Worm (Caenorhabditis elegans): Measurements from ENCODE around the gene mig-32.

Gene mig-32

ce11 chrIV:12044844-12045738 lies 46.9 kb downstream of the mig-32 start (continued):
- TF ChIP-seq nhr-23 (tag; optimal IDR thresholded peaks at IDR 0.05) = no peak
- no peak for TF ChIP-seq ztf-11 (tag; optimal IDR thresholded peaks at IDR 0.05)
- TF ChIP-seq unc-39 (tag; optimal IDR thresholded peaks at IDR 0.05) = no peak
- TF ChIP-seq lin-13 (GFP tag; optimal IDR thresholded peaks at IDR 0.05) = no peak

ce11 chrIV:12043054-12043453 lies 49.0 kb downstream of the mig-32 start:
- peak; percentile 36 for TF ChIP-seq crh-2 (tag; optimal IDR thresholded peaks at IDR 0.05)
- TF ChIP-seq fos-1 (tag; optimal IDR thresholded peaks at IDR 0.05) = peak; percentile 16
- no peak for TF ChIP-seq lin-11 (tag; optimal IDR thresholded peaks at IDR 0.05)
- peak; percentile 61 for TF ChIP-seq nhr-129 (tag; optimal IDR thresholded peaks at IDR 0.05)
- peak; percentile 51 for TF ChIP-seq sma-9 (GFP tag; optimal IDR thresholded peaks at IDR 0.05)
- TF ChIP-seq sma-9 (tag; optimal IDR thresholded peaks at IDR 0.05) = no peak
- TF ChIP-seq Y55F3AM.14 (GFP tag; optimal IDR thresholded peaks at IDR 0.05) = no peak

- no peak for TF ChIP-seq snpc-4 (tag; optimal IDR thresholded peaks at IDR 0.05)
- no peak for TF ChIP-seq lsy-2 (tag; optimal IDR thresholded peaks at IDR 0.05)
- TF ChIP-seq sma-9 (GFP tag; optimal IDR thresholded peaks at IDR 0.05) = peak; percentile 23
- no peak for TF ChIP-seq sma-9 (tag; optimal IDR thresholded peaks at IDR 0.05)
- no peak for TF ChIP-seq nhr-6 (tag; optimal IDR thresholded peaks at IDR 0.05)
- TF ChIP-seq nhr-129 (tag; optimal IDR thresholded peaks at IDR 0.05) = peak; percentile 35
- TF ChIP-seq ceh-16 (tag; optimal IDR thresholded peaks at IDR 0.05) = no peak
- no peak for TF ChIP-seq ztf-1 (GFP tag; conservative IDR thresholded peaks at IDR 0.05)
- TF ChIP-seq nhr-23 (tag; optimal IDR thresholded peaks at IDR 0.05) = no peak
- no peak for TF ChIP-seq sma-3 (GFP tag; optimal IDR thresholded peaks at IDR 0.05)
- no peak for TF ChIP-seq ceh-82 (tag; optimal IDR thresholded peaks at IDR 0.05)
- TF ChIP-seq fos-1 (tag; optimal IDR thresholded peaks at IDR 0.05) = peak; percentile 60
- no peak for TF ChIP-seq mdl-1 (tag; optimal IDR thresholded peaks at IDR 0.05)
These were observed 51.6 kb downstream of the mig-32 start for ce11 chrIV:12040431-12040830.

Measured in whole organism, L2 larva.